Fruit fly (Drosophila melanogaster) whole organism, prepupa: ENCODE results near the gene Rdh.
A peak's percentile ranks its signal among the peaks of the same experiment; 100 is the strongest.

Experiments used
- CG10669 ChIP-seq: fragments of 200-800 bp; sonication (Bioruptor generic); optimal IDR thresholded peaks from 3 replicates; lab custom pipeline; 2018; ENCODE audit warnings: missing biosample characterization, mild to moderate bottlenecking, missing genetic modification characterization, moderate library complexity
- CG34406 ChIP-seq: fragments of 200-800 bp; sonication (Bioruptor generic); optimal IDR thresholded peaks from 3 replicates; lab custom pipeline; 2016; ENCODE audit warnings: missing biosample characterization, missing genetic modification characterization
- CG6163 ChIP-seq: fragments of 200-800 bp; sonication (Bioruptor generic); IDR thresholded peaks from 3 replicates; pipeline ENCODE4 v1.3.6; 2022; ENCODE audit warnings: missing biosample characterization, missing genetic modification characterization
- CG9139 ChIP-seq: fragments of 200-800 bp; sonication (Bioruptor generic); optimal IDR thresholded peaks from 3 replicates; lab custom pipeline; 2017; ENCODE audit warnings: missing biosample characterization, mild to moderate bottlenecking, missing genetic modification characterization
- Hr39 ChIP-seq: fragments of 200-800 bp; sonication (Bioruptor generic); optimal IDR thresholded peaks from 2 replicates; lab custom pipeline; 2016; ENCODE audit warnings: missing biosample characterization, missing genetic modification characterization
- Sox14 ChIP-seq: fragments of 200-800 bp; sonication (Bioruptor generic); optimal IDR thresholded peaks from 3 replicates; lab custom pipeline; 2016; ENCODE audit warnings: missing biosample characterization, missing genetic modification characterization
- cyc ChIP-seq: fragments of 200-800 bp; sonication (Bioruptor generic); optimal IDR thresholded peaks from 3 replicates; lab custom pipeline; 2016; ENCODE audit warnings: missing biosample characterization, missing genetic modification characterization
- dsx ChIP-seq: fragments of 200-800 bp; optimal IDR thresholded peaks from 3 replicates; lab custom pipeline; 2019; ENCODE audit warnings: missing biosample characterization, mild to moderate bottlenecking, missing genetic modification characterization, moderate library complexity; ENCODE audit not compliant: poor library complexity, severe bottlenecking

DNA sequence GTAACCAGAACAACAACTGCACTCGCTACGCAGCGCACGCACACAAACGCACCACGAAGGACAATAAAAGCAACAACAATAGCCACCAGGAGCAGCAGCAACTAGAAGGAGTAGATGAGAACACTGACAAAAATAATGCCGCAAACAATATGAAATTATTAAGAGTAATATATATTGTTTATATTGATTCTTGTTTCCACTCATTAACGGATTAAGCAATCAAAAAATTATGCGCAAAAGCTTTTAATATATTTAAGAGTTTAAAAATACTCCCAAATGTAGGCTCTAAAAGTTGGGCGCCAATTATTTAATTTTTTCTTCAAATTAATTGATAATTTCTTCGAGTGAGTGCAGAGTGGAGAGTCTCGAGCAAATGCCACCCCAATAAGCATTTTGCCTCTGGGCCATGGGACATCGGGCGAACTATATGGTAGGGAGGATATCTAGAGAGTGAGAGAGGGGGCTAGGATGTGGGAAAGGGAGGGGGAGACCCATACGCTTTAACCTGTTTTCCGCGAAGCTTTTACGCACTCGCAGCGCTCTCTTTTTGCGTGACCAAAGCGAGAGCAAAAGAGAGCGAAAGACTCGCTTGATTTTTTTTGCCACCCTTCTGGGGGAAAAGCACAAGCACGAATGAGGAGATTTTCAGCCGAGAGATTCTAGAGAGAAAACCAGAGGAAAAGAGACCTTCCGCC lies at the start of gene Rdh:
- peak; percentile 58 for TF ChIP-seq CG34406 (GFP tag; lab: Kevin White, UChicago)
- peak; percentile 2 for TF ChIP-seq Hr39 (GFP tag; lab: Kevin White, UChicago)
- TF ChIP-seq cyc (GFP tag; lab: Kevin White, UChicago) = peak; percentile 32
- TF ChIP-seq Sox14 = no peak
- TF ChIP-seq CG10669 (GFP tag; lab: Kevin White, UChicago) = peak; percentile 64
- TF ChIP-seq CG9139 = no peak
- no peak for TF ChIP-seq CG6163 (GFP tag; lab: Robert Waterston, UW)
- TF ChIP-seq dsx (GFP tag; lab: Kevin White, UChicago) = peak; percentile 15
